Worm (Caenorhabditis elegans): Measurements from ENCODE around the gene iscu-1.
A peak's percentile ranks its signal among the peaks of the same experiment; 100 is the strongest.

The iscu-1 gene

ce11 chrIV:13795249-13795909, 11.6 kb downstream of the iscu-1 start:
- TF ChIP-seq lin-15B (tag; optimal IDR thresholded peaks at IDR 0.05) (no peak), elt-3 (tag; optimal IDR thresholded peaks at IDR 0.05) (no peak), aly-2 (tag; optimal IDR thresholded peaks at IDR 0.05) (peak; percentile 83), jun-1 (tag; optimal IDR thresholded peaks at IDR 0.05) (no peak)

DNA sequence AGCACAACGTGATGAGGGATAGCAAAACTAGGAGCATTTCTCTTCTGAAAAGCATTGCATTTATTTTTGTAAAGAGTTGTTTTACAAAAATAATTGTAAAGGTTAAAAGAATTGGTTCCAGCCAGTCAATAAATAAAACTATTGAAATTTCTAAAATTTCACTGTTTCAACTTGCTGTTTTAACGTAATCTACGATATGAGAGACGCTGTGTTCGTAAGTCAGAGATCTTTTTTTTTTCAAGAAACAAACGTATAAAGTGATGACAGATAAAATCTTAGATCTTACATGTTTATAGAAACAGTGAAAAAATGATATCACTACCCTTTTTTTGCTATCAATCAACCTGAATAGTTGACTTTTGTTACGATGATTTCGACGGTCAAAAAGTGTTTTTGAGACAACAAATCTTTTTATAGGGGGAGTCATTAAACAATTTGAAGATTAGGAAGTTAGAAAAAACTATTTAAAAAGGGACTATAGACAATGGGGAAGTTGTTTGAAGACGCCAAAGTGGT, 14.2 kb downstream of the iscu-1 start, which contains the start of gene Y45F10D.6:
Y45F10D.6 (minus strand) TSS at position 51 of the 516 bp plus-strand sequence.
- TF ChIP-seq sea-2 (GFP tag; optimal IDR thresholded peaks at IDR 0.05) (no peak), egl-5 (tag; optimal IDR thresholded peaks at IDR 0.05) (no peak), mml-1 (tag; optimal IDR thresholded peaks at IDR 0.05) (no peak), lin-39 (tag; optimal IDR thresholded peaks at IDR 0.05) (no peak), daf-12 (tag; optimal IDR thresholded peaks at IDR 0.05) (no peak), nhr-237 (tag; optimal IDR thresholded peaks at IDR 0.05) (no peak), hmg-11 (tag; optimal IDR thresholded peaks at IDR 0.05) (no peak), fkh-10 (GFP tag; optimal IDR thresholded peaks at IDR 0.05) (no peak), egl-27 (tag; optimal IDR thresholded peaks at IDR 0.05) (no peak), tbx-2 (tag; optimal IDR thresholded peaks at IDR 0.05) (no peak), ama-1 (optimal IDR thresholded peaks at IDR 0.05) (no peak), elt-2 (tag; optimal IDR thresholded peaks at IDR 0.05) (no peak), ceh-82 (tag; optimal IDR thresholded peaks at IDR 0.05) (no peak), fkh-2 (tag; optimal IDR thresholded peaks at IDR 0.05) (no peak), pha-4 (tag; optimal IDR thresholded peaks at IDR 0.05) (no peak), skn-1 (tag; optimal IDR thresholded peaks at IDR 0.05) (no peak), nhr-67 (tag; optimal IDR thresholded peaks at IDR 0.05) (no peak), eor-1 (tag; optimal IDR thresholded peaks at IDR 0.05) (no peak), nhr-25 (tag; optimal IDR thresholded peaks at IDR 0.05) (no peak)

ce11 chrIV:13807724-13808123, 24.0 kb downstream of the iscu-1 start, which contains the start of gene Y45F10D.14:
TSS of gene Y45F10D.14 (minus strand) at chrIV:13807824.
- TF ChIP-seq sea-2 (GFP tag; optimal IDR thresholded peaks at IDR 0.05) (no peak), mml-1 (tag; optimal IDR thresholded peaks at IDR 0.05) (no peak), nhr-25 (tag; optimal IDR thresholded peaks at IDR 0.05) (peak; percentile 10)

DNA sequence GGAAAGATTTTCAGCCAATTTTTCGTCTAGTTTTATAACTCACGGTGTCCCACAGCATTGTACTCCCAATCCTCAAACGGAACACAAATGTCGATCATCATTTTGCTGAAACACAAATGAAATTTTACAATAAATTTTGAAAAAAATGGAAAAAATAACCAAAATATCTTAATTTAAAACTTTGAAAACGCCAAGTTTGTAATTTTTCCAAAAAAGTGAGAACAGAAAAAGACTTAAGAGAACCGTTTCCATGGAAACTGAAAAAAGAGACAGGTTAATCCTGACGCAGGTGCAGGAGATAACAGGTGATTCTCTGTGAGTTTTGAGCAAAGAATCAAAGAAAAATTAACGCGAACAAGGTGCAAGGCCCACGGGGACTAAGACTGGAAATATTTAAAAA, 37.1 kb downstream of the iscu-1 start, which contains the start of gene Y45F10D.15:
Y45F10D.15 (minus strand) TSS at position 101 of the 400 bp plus-strand sequence.
- TF ChIP-seq nhr-12 (tag; optimal IDR thresholded peaks at IDR 0.05) (no peak), unc-62 (GFP tag; optimal IDR thresholded peaks at IDR 0.05) (no peak), ama-1 (optimal IDR thresholded peaks at IDR 0.05) (no peak), elt-3 (tag; optimal IDR thresholded peaks at IDR 0.05) (no peak), nhr-25 (tag; optimal IDR thresholded peaks at IDR 0.05) (no peak), nhr-77 (tag; optimal IDR thresholded peaks at IDR 0.05) (no peak), pha-4 (tag; optimal IDR thresholded peaks at IDR 0.05) (no peak), ztf-4 (tag; optimal IDR thresholded peaks at IDR 0.05) (no peak), ceh-82 (tag; optimal IDR thresholded peaks at IDR 0.05) (no peak), hmg-11 (tag; optimal IDR thresholded peaks at IDR 0.05) (no peak), sea-2 (GFP tag; optimal IDR thresholded peaks at IDR 0.05) (no peak), nhr-28 (tag; optimal IDR thresholded peaks at IDR 0.05) (no peak)

- TF ChIP-seq ztf-11 (tag; optimal IDR thresholded peaks at IDR 0.05) (no peak), hmg-11 (tag; optimal IDR thresholded peaks at IDR 0.05) (peak; percentile 5), elt-2 (tag; optimal IDR thresholded peaks at IDR 0.05) (peak; percentile 84), lin-15B (tag; optimal IDR thresholded peaks at IDR 0.05) (peak; percentile 16), lin-39 (tag; optimal IDR thresholded peaks at IDR 0.05) (peak; percentile 17), nhr-12 (tag; optimal IDR thresholded peaks at IDR 0.05) (no peak), sea-2 (GFP tag; optimal IDR thresholded peaks at IDR 0.05) (no peak), nfya-1 (tag; optimal IDR thresholded peaks at IDR 0.05; ENCODE audit: insufficient read depth) (peak; percentile 68), egl-5 (tag; optimal IDR thresholded peaks at IDR 0.05) (peak; percentile 13), snpc-4 (tag; optimal IDR thresholded peaks at IDR 0.05) (peak; percentile 6), pqm-1 (tag; optimal IDR thresholded peaks at IDR 0.05) (peak; percentile 68), zag-1 (tag; optimal IDR thresholded peaks at IDR 0.05) (no peak), skn-1 (tag; optimal IDR thresholded peaks at IDR 0.05) (peak; percentile 21), pha-4 (tag; optimal IDR thresholded peaks at IDR 0.05) (peak; percentile 68)
These were observed 42.6 kb downstream of the iscu-1 start for ce11 chrIV:13826363-13826762.
